Fruit fly (Drosophila melanogaster) whole organism, embryonic: ENCODE data around the gene Cpr5C.
A peak's percentile ranks its signal among the peaks of the same experiment; 100 is the strongest.

Experiments used
- Sox102F ChIP-seq: fragments of 200-800 bp; sonication (Bioruptor generic); optimal IDR thresholded peaks from 2 replicates; lab custom pipeline; 2018; ENCODE audit warnings: missing biosample characterization, mild to moderate bottlenecking, missing genetic modification characterization, moderate library complexity
- YL-1 ChIP-seq: fragments of 200-800 bp; sonication (Bioruptor generic); optimal IDR thresholded peaks from 3 replicates; lab custom pipeline; 2017; ENCODE audit warnings: missing biosample characterization, mild to moderate bottlenecking, missing genetic modification characterization
- cad ChIP-seq: fragments of >200 bp; optimal IDR thresholded peaks from 2 replicates; lab custom pipeline; 2017; ENCODE audit warnings: missing biosample characterization, missing genetic modification characterization

DNA sequence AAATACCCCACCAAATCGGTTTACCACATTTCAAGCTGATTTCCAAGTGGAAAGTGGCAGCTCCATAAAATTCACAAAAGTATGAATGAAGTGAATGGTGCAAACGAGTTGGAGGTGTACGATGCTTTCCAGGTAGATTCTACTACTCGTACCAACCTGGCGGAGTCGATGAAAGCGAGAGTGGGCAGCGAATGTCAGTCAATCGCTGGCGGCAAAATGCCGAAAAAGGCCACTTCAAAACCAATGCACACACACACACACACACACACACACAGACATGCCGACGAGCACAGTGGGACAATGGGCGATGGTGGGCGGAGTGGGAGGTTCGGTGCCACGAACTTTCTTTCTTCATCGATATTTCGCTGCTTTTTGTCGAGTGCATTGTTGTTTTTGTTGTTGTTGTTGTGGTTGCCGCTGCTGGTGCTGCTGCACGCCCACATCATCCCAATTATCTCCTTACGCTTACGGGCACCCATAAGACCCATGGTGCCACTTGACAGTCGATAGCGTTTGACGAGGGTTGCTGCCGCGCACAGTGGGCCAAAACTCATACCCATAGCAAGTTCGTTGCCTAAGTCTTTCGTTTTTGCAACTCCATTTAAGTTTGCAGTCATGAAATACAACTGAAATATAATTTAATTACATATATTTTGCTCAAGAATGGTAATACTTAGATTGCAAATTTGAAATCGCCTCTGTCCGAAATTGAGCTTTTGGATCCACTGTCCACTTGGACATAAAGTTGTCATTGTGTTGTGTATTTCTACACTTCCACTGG, 21.0 kb upstream of the Cpr5C start:
- TF ChIP-seq YL-1 (no peak), Sox102F (peak; percentile 76), cad (GFP tag; lab: Kevin White, UChicago) (no peak)
